Worm (Caenorhabditis elegans) whole organism, L4/young adult: ENCODE results near the gene cyp-42A1.

Experiments
- W03F9.2 ChIP-seq: fragments of 150-350 bp; optimal IDR thresholded peaks from 2 replicates; lab custom pipeline; 2014; ENCODE audit warnings: missing biosample characterization, missing genetic modification characterization
- dao-5 ChIP-seq: sonication (generic microtip); optimal IDR thresholded peaks from 2 replicates; lab custom pipeline; 2016; ENCODE audit warnings: missing genotype, missing genetic modification characterization, moderate library complexity, missing compliant biosample characterization
- him-1 ChIP-seq: sonication (generic microtip); optimal IDR thresholded peaks from 2 replicates; lab custom pipeline; 2016; ENCODE audit warnings: missing genotype, missing genetic modification reagents, missing genetic modification characterization, missing compliant biosample characterization

- no peak for TF ChIP-seq him-1 (tag; lab: Kevin White, UChicago)
- no peak for TF ChIP-seq dao-5
- no peak for TF ChIP-seq W03F9.2 (tag; lab: Kevin White, UChicago)
These were observed 1.3 kb downstream of the cyp-42A1 start for ce11 chrV:18913120-18913519.
